Worm (Caenorhabditis elegans) whole organism, early embryonic: ENCODE measurements around the gene oat-1.

Source experiments
- B0310.2 ChIP-seq: sonication (generic microtip); optimal IDR thresholded peaks from 2 replicates; lab custom pipeline; 2016; ENCODE audit warnings: mild to moderate bottlenecking, missing genetic modification characterization, missing compliant biosample characterization
- F13C5.2 ChIP-seq: sonication (generic microtip); optimal IDR thresholded peaks from 2 replicates; lab custom pipeline; 2017; ENCODE audit warnings: mild to moderate bottlenecking, missing genetic modification characterization, inconsistent platforms, missing compliant biosample characterization
- aly-1 ChIP-seq: sonication (generic microtip); optimal IDR thresholded peaks from 2 replicates; lab custom pipeline; 2016; ENCODE audit warnings: missing genetic modification characterization, missing compliant biosample characterization
- ama-1 ChIP-seq: fragments of 150-350 bp; optimal IDR thresholded peaks from 2 replicates; lab custom pipeline; 2014
- ceh-13 ChIP-seq: fragments of 200-800 bp; sonication (Bioruptor generic); optimal IDR thresholded peaks from 2 replicates; lab custom pipeline; 2018; ENCODE audit warnings: mild to moderate bottlenecking, missing genetic modification characterization, missing compliant biosample characterization
- ceh-36 ChIP-seq: sonication (generic microtip); optimal IDR thresholded peaks from 2 replicates; lab custom pipeline; 2016; ENCODE audit warnings: missing genetic modification characterization, inconsistent platforms, missing compliant biosample characterization
- ets-7 ChIP-seq: sonication (generic microtip); optimal IDR thresholded peaks from 2 replicates; lab custom pipeline; 2016; ENCODE audit warnings: missing genotype, missing genetic modification characterization, missing compliant biosample characterization
- flt-1 ChIP-seq: fragments of 200-800 bp; sonication (Bioruptor generic); IDR thresholded peaks from 2 replicates; pipeline ENCODE4 v1.3.6; 2022; ENCODE audit warnings: missing genetic modification characterization, missing compliant biosample characterization
- hmbx-1 ChIP-seq: sonication (generic microtip); optimal IDR thresholded peaks from 2 replicates; lab custom pipeline; 2016; ENCODE audit warnings: mild to moderate bottlenecking, missing genetic modification characterization, missing compliant biosample characterization
- hmg-4 ChIP-seq: fragments of 200-800 bp; sonication (Bioruptor generic); optimal IDR thresholded peaks from 2 replicates; lab custom pipeline; 2018; ENCODE audit warnings: mild to moderate bottlenecking, missing genetic modification characterization, missing compliant biosample characterization
- hnd-1 ChIP-seq: sonication (generic microtip); optimal IDR thresholded peaks from 2 replicates; lab custom pipeline; 2016; ENCODE audit warnings: missing genetic modification characterization, missing compliant biosample characterization
- pes-1 ChIP-seq: fragments of 200-800 bp; sonication (Bioruptor generic); IDR thresholded peaks from 2 replicates; pipeline ENCODE4 v1.3.6; 2022; ENCODE audit warnings: missing genetic modification reagents, missing genetic modification characterization, missing compliant biosample characterization
- scrt-1 ChIP-seq: fragments of 200-800 bp; sonication (Bioruptor generic); IDR thresholded peaks from 2 replicates; pipeline ENCODE4 v1.3.6; 2022; ENCODE audit warnings: missing genetic modification characterization, missing compliant biosample characterization
- sea-1 ChIP-seq: fragments of 200-800 bp; sonication (Bioruptor generic); conservative IDR thresholded peaks from 2 replicates; pipeline ENCODE4 v1.3.6; 2022; ENCODE audit warnings: missing genetic modification characterization, missing compliant biosample characterization
- tbx-11 ChIP-seq: fragments of 200-800 bp; sonication (Bioruptor generic); IDR thresholded peaks from 2 replicates; pipeline ENCODE4 v1.3.6; 2022; ENCODE audit warnings: missing genetic modification characterization, missing compliant biosample characterization
- tbx-37 ChIP-seq: fragments of 200-800 bp; sonication (Bioruptor generic); conservative IDR thresholded peaks from 2 replicates; pipeline ENCODE4 v1.3.6; 2022; ENCODE audit warnings: missing genetic modification reagents, missing genetic modification characterization, missing compliant biosample characterization
- tra-4 ChIP-seq: sonication (generic microtip); optimal IDR thresholded peaks from 2 replicates; lab custom pipeline; 2017; ENCODE audit warnings: missing genetic modification characterization, missing compliant biosample characterization

Gene oat-1

ce11 chrIV:8432709-8433108, 39.7 kb downstream of the oat-1 start, which contains the start of the genes T26A8.4 and pdtf-1:
T26A8.4 (minus strand) TSS chrIV:8432893.
pdtf-1 (plus strand) TSS chrIV:8433038.
- TF ChIP-seq ama-1 (lab: Kevin White, UChicago) (peak; percentile 36), hnd-1 (no peak), sea-1 (GFP tag; lab: Robert Waterston, UW) (no peak), tbx-11 (GFP tag; lab: Robert Waterston, UW) (no peak), ets-7 (no peak), F13C5.2 (tag; lab: Kevin White, UChicago) (peak; percentile 69), ceh-36 (tag; lab: Kevin White, UChicago) (no peak), B0310.2 (tag; lab: Kevin White, UChicago) (peak; percentile 37), hmg-4 (GFP tag; lab: Kevin White, UChicago) (peak; percentile 77), tbx-37 (GFP tag; lab: Robert Waterston, UW) (no peak), aly-1 (tag; lab: Kevin White, UChicago) (no peak), flt-1 (peak; percentile 37; the same call in 1 of the 2 replicates), scrt-1 (GFP tag; lab: Robert Waterston, UW) (0 out of 2 replicates have a peak, but pooled peaks have one; percentile 38), hmbx-1 (tag; lab: Kevin White, UChicago) (peak; percentile 27), tra-4 (tag; lab: Kevin White, UChicago) (no peak), pes-1 (no peak), ceh-13 (no peak)

ce11 chrIV:8431567-8432458, 40.6 kb downstream of the oat-1 start:
- TF ChIP-seq ceh-13: no peak
- no peak; the same call in 1 of the 2 replicates for TF ChIP-seq pes-1
- no peak for TF ChIP-seq B0310.2 (tag; lab: Kevin White, UChicago)
- TF ChIP-seq sea-1 (GFP tag; lab: Robert Waterston, UW): no peak; the same call in 1 of the 2 replicates
- no peak for TF ChIP-seq hmg-4 (GFP tag; lab: Kevin White, UChicago)
- no peak for TF ChIP-seq F13C5.2 (tag; lab: Kevin White, UChicago)
- TF ChIP-seq flt-1: 0 out of 2 replicates have a peak, but pooled peaks have one; percentile 35
- TF ChIP-seq tra-4 (tag; lab: Kevin White, UChicago): no peak
- TF ChIP-seq ets-7: no peak
- TF ChIP-seq hnd-1: no peak
- TF ChIP-seq tbx-37 (GFP tag; lab: Robert Waterston, UW): 0 out of 2 replicates have a peak, but pooled peaks have one; percentile 10
- no peak for TF ChIP-seq tbx-11 (GFP tag; lab: Robert Waterston, UW)
- TF ChIP-seq ceh-36 (tag; lab: Kevin White, UChicago): no peak
- TF ChIP-seq ama-1 (lab: Kevin White, UChicago): peak; percentile 51
- TF ChIP-seq aly-1 (tag; lab: Kevin White, UChicago): peak; percentile 11

- peak; percentile 12 for TF ChIP-seq ceh-36 (tag; lab: Kevin White, UChicago)
- TF ChIP-seq hnd-1: no peak
- peak; percentile 59 for TF ChIP-seq F13C5.2 (tag; lab: Kevin White, UChicago)
- TF ChIP-seq flt-1: peak; percentile 11; the same call in 1 of the 2 replicates
- peak; percentile 1 for TF ChIP-seq ets-7
- TF ChIP-seq tbx-37 (GFP tag; lab: Robert Waterston, UW): no peak
- peak; percentile 48; the same call in 1 of the 2 replicates for TF ChIP-seq sea-1 (GFP tag; lab: Robert Waterston, UW)
- no peak for TF ChIP-seq hmg-4 (GFP tag; lab: Kevin White, UChicago)
- TF ChIP-seq aly-1 (tag; lab: Kevin White, UChicago): peak; percentile 59
- no peak for TF ChIP-seq ceh-13
- peak; percentile 28 for TF ChIP-seq B0310.2 (tag; lab: Kevin White, UChicago)
- peak; percentile 92 for TF ChIP-seq ama-1 (lab: Kevin White, UChicago)
- TF ChIP-seq pes-1: peak; percentile 59
- TF ChIP-seq scrt-1 (GFP tag; lab: Robert Waterston, UW): no peak
- no peak for TF ChIP-seq tbx-11 (GFP tag; lab: Robert Waterston, UW)
- no peak for TF ChIP-seq hmbx-1 (tag; lab: Kevin White, UChicago)
- peak; percentile 16 for TF ChIP-seq tra-4 (tag; lab: Kevin White, UChicago)
These were observed 43.9 kb downstream of the oat-1 start for ce11 chrIV:8428492-8428891.

ce11 chrIV:8426537-8426936, 45.9 kb downstream of the oat-1 start, which contains the start of the genes T26A8.3 and tmem-231:
T26A8.3 (minus strand) TSS chrIV:8426637.
tmem-231 (plus strand) TSS chrIV:8426785.
- TF ChIP-seq scrt-1 (GFP tag; lab: Robert Waterston, UW) (no peak), hnd-1 (no peak), tbx-37 (GFP tag; lab: Robert Waterston, UW) (no peak), ceh-13 (no peak), tra-4 (tag; lab: Kevin White, UChicago) (no peak), B0310.2 (tag; lab: Kevin White, UChicago) (no peak), aly-1 (tag; lab: Kevin White, UChicago) (no peak), ama-1 (lab: Kevin White, UChicago) (no peak), pes-1 (no peak)

ce11 chrIV:8420961-8421360, 51.4 kb downstream of the oat-1 start, which contains the start of gene M116.5:
M116.5 (minus strand) TSS chrIV:8421061.
- TF ChIP-seq aly-1 (tag; lab: Kevin White, UChicago) (no peak), ets-7 (no peak), ceh-36 (tag; lab: Kevin White, UChicago) (no peak), tbx-37 (GFP tag; lab: Robert Waterston, UW) (no peak), hmbx-1 (tag; lab: Kevin White, UChicago) (no peak), ama-1 (lab: Kevin White, UChicago) (no peak), flt-1 (no peak), B0310.2 (tag; lab: Kevin White, UChicago) (no peak), hnd-1 (no peak), hmg-4 (GFP tag; lab: Kevin White, UChicago) (no peak), tra-4 (tag; lab: Kevin White, UChicago) (no peak), sea-1 (GFP tag; lab: Robert Waterston, UW) (no peak), scrt-1 (GFP tag; lab: Robert Waterston, UW) (no peak), F13C5.2 (tag; lab: Kevin White, UChicago) (no peak)
